Fruit fly (Drosophila melanogaster) whole organism, embryonic: ENCODE measurements around the gene fusl.
A peak's percentile ranks its signal among the peaks of the same experiment; 100 is the strongest.

Source experiments
- CG13287 ChIP-seq: fragments of 200-800 bp; sonication (Bioruptor generic); IDR thresholded peaks from 2 replicates; pipeline ENCODE4 v1.3.6; 2022; ENCODE audit warnings: missing biosample characterization, missing genetic modification characterization; ENCODE audit not compliant: partially characterized antibody
- CG14667 ChIP-seq: fragments of 200-800 bp; sonication (Bioruptor generic); IDR thresholded peaks from 2 replicates; pipeline ENCODE4 v1.3.6; 2022; ENCODE audit warnings: missing biosample characterization, missing genetic modification characterization
- CG32772 ChIP-seq: fragments of 200-800 bp; sonication (Bioruptor generic); IDR thresholded peaks from 2 replicates; pipeline ENCODE4 v1.3.6; 2022; ENCODE audit warnings: missing biosample characterization, missing genetic modification characterization
- CTCF ChIP-seq: fragments of 200-800 bp; sonication (Bioruptor generic); optimal IDR thresholded peaks from 2 replicates; lab custom pipeline; 2017; ENCODE audit warnings: missing biosample characterization, mild to moderate bottlenecking, missing genetic modification characterization, moderate library complexity
- Camta ChIP-seq: fragments of 200-800 bp; sonication (Bioruptor generic); optimal IDR thresholded peaks from 2 replicates; lab custom pipeline; 2016; ENCODE audit warnings: missing biosample characterization, missing genetic modification characterization
- Ets97D ChIP-seq: fragments of 200-800 bp; sonication (Bioruptor generic); optimal IDR thresholded peaks from 3 replicates; lab custom pipeline; 2016; ENCODE audit warnings: missing biosample characterization, missing genetic modification characterization
- Hr39 ChIP-seq: fragments of >200 bp; optimal IDR thresholded peaks from 2 replicates; lab custom pipeline; 2017
- Lhr ChIP-seq: fragments of 200-800 bp; sonication (Bioruptor generic); optimal IDR thresholded peaks from 3 replicates; lab custom pipeline; 2017; ENCODE audit warnings: mild to moderate bottlenecking, missing biosample characterization, missing genetic modification reagents, missing genetic modification characterization
- Side ChIP-seq: fragments of 200-800 bp; sonication (Bioruptor generic); optimal IDR thresholded peaks from 2 replicates; lab custom pipeline; 2016; ENCODE audit warnings: missing biosample characterization, missing genetic modification characterization
- kay ChIP-seq: fragments of 200-800 bp; sonication (Bioruptor generic); optimal IDR thresholded peaks from 2 replicates; lab custom pipeline; 2016; ENCODE audit warnings: missing biosample characterization, missing genetic modification characterization
- mam ChIP-seq: fragments of 200-800 bp; sonication (Bioruptor generic); optimal IDR thresholded peaks from 3 replicates; lab custom pipeline; 2016; ENCODE audit warnings: missing biosample characterization, missing genetic modification characterization

DNA sequence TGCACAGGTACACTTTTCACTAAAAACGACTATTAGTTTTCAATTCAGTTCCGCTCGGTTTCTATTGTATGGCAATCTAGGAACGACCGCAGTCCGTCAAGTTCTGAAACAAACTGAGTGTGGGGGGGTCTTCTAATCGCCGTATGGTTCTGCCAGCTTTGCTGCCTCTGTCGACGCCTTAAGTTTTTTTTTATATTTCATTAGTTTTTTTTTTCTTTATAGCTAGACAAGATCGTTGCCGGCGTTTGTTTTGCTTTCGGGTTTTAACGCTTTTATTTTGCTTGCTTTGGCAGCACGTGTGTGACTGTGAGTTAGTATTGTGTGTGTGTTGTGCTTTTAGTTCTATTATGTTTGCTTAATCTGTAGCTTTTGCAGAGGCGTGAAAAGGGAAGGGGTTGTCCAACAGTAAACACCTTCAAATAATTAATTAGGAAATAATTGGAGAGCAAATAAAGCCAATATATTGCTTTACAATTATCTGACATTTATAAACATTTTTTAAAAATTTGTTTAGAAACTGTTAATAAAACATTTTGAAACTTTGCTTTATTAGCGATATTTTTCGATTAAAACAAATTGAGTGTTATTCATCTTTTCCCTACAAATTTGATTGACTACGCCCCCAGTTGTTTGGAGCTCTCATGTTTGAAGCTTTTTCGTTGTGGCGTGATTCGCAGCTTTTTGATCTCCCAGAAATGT, 4.4 kb upstream of the fusl start, which contains the start of gene Acsf2:
- TF ChIP-seq Ets97D (GFP tag; lab: Kevin White, UChicago) (peak; percentile 73), CTCF (GFP tag; lab: Kevin White, UChicago) (peak; percentile 21), Camta (GFP tag; lab: Kevin White, UChicago) (peak; percentile 93), mam (peak; percentile 98), CG32772 (GFP tag; lab: Robert Waterston, UW) (peak; percentile 90), kay (GFP tag; lab: Kevin White, UChicago) (peak; percentile 93), CG14667 (GFP tag; lab: Robert Waterston, UW) (peak; percentile 92), Hr39 (lab: Kevin White, UChicago) (no peak), Side (GFP tag; lab: Kevin White, UChicago) (peak; percentile 92), CG13287 (no peak; the same call in 1 of the 2 replicates), Lhr (GFP tag; lab: Kevin White, UChicago) (no peak)
